Fruit fly (Drosophila melanogaster) whole organism, prepupa: ENCODE results near the gene CG44000.
A peak's percentile ranks its signal among the peaks of the same experiment; 100 is the strongest.

Experiments used
- Blimp-1 ChIP-seq: fragments of 200-800 bp; sonication (Bioruptor generic); optimal IDR thresholded peaks from 3 replicates; lab custom pipeline; 2017; ENCODE audit warnings: missing biosample characterization, missing genetic modification characterization, mild to moderate bottlenecking, moderate library complexity, missing genetic modification reagents
- CG10631 ChIP-seq: fragments of 200-800 bp; sonication (Bioruptor generic); optimal IDR thresholded peaks from 2 replicates; lab custom pipeline; 2016; ENCODE audit warnings: missing biosample characterization, missing genetic modification characterization
- CG10669 ChIP-seq: fragments of 200-800 bp; sonication (Bioruptor generic); optimal IDR thresholded peaks from 3 replicates; lab custom pipeline; 2018; ENCODE audit warnings: missing biosample characterization, mild to moderate bottlenecking, missing genetic modification characterization, moderate library complexity
- CG11762 ChIP-seq: fragments of 200-800 bp; sonication (Bioruptor generic); optimal IDR thresholded peaks from 3 replicates; lab custom pipeline; 2016; ENCODE audit warnings: missing biosample characterization, missing genetic modification characterization; ENCODE audit not compliant: insufficient read depth
- CG11902 ChIP-seq: fragments of 200-800 bp; sonication (Bioruptor generic); optimal IDR thresholded peaks from 3 replicates; lab custom pipeline; 2016; ENCODE audit warnings: missing biosample characterization, missing genetic modification characterization
- CG15336 ChIP-seq: fragments of 200-800 bp; sonication (Bioruptor generic); IDR thresholded peaks from 2 replicates; pipeline ENCODE4 v1.3.6; 2022; ENCODE audit warnings: missing biosample characterization, missing genetic modification characterization
- CG1621 ChIP-seq: fragments of 200-800 bp; sonication (Bioruptor generic); optimal IDR thresholded peaks from 3 replicates; lab custom pipeline; 2018; ENCODE audit warnings: missing biosample characterization, mild to moderate bottlenecking, missing genetic modification characterization
- CG16779 ChIP-seq: fragments of 200-800 bp; sonication (Bioruptor generic); optimal IDR thresholded peaks from 3 replicates; lab custom pipeline; 2017; ENCODE audit warnings: missing biosample characterization, mild to moderate bottlenecking, missing genetic modification characterization
- CG3032 ChIP-seq: fragments of 200-800 bp; optimal IDR thresholded peaks from 2 replicates; lab custom pipeline; 2019; ENCODE audit warnings: missing biosample characterization, mild to moderate bottlenecking, missing genetic modification characterization, moderate library complexity
- CG31627 ChIP-seq: fragments of 200-800 bp; sonication (Bioruptor generic); optimal IDR thresholded peaks from 3 replicates; lab custom pipeline; 2016; ENCODE audit warnings: missing biosample characterization, missing genetic modification characterization
- CG32006 ChIP-seq: fragments of 200-800 bp; sonication (Bioruptor generic); optimal IDR thresholded peaks from 3 replicates; lab custom pipeline; 2017; ENCODE audit warnings: missing biosample characterization, mild to moderate bottlenecking, missing genetic modification characterization
- CG34406 ChIP-seq: fragments of 200-800 bp; sonication (Bioruptor generic); optimal IDR thresholded peaks from 3 replicates; lab custom pipeline; 2016; ENCODE audit warnings: missing biosample characterization, missing genetic modification characterization
- CG3919 ChIP-seq: fragments of 200-800 bp; sonication (Bioruptor generic); optimal IDR thresholded peaks from 3 replicates; lab custom pipeline; 2016; ENCODE audit warnings: missing biosample characterization, missing genetic modification characterization
- CG6163 ChIP-seq: fragments of 200-800 bp; sonication (Bioruptor generic); IDR thresholded peaks from 3 replicates; pipeline ENCODE4 v1.3.6; 2022; ENCODE audit warnings: missing biosample characterization, missing genetic modification characterization
- CG6276 ChIP-seq: fragments of 200-800 bp; sonication (Bioruptor generic); optimal IDR thresholded peaks from 2 replicates; lab custom pipeline; 2017; ENCODE audit warnings: missing biosample characterization, mild to moderate bottlenecking, missing genetic modification characterization
- CG6792 ChIP-seq: fragments of 200-800 bp; sonication (Bioruptor generic); optimal IDR thresholded peaks from 3 replicates; lab custom pipeline; 2016; ENCODE audit warnings: missing biosample characterization, missing genetic modification characterization
- CG7368 ChIP-seq: fragments of 200-800 bp; sonication (Bioruptor generic); optimal IDR thresholded peaks from 3 replicates; lab custom pipeline; 2016; ENCODE audit warnings: missing biosample characterization, missing genetic modification characterization
- CG8119 ChIP-seq: fragments of 200-800 bp; sonication (Bioruptor generic); IDR thresholded peaks from 3 replicates; pipeline ENCODE4 v1.3.6; 2022; ENCODE audit warnings: missing biosample characterization, missing genetic modification characterization
- CG8319 ChIP-seq: fragments of 200-800 bp; sonication (Bioruptor generic); optimal IDR thresholded peaks from 3 replicates; lab custom pipeline; 2016; ENCODE audit warnings: missing biosample characterization, missing genetic modification characterization
- CG9139 ChIP-seq: fragments of 200-800 bp; sonication (Bioruptor generic); optimal IDR thresholded peaks from 3 replicates; lab custom pipeline; 2017; ENCODE audit warnings: missing biosample characterization, mild to moderate bottlenecking, missing genetic modification characterization
- Eip75B ChIP-seq: fragments of 200-800 bp; sonication (Bioruptor generic); optimal IDR thresholded peaks from 3 replicates; lab custom pipeline; 2016; ENCODE audit warnings: missing biosample characterization, missing genetic modification characterization
- Eip78C ChIP-seq: fragments of 200-800 bp; sonication (Bioruptor generic); peaks from one replicate; lab custom pipeline; 2016; ENCODE audit warnings: missing biosample characterization, missing genetic modification characterization
- Eip93F ChIP-seq: fragments of 200-800 bp; sonication (Bioruptor generic); optimal IDR thresholded peaks from 2 replicates; lab custom pipeline; 2016; ENCODE audit warnings: missing biosample characterization, mild to moderate bottlenecking, missing genetic modification characterization
- Gug ChIP-seq: fragments of 200-800 bp; sonication (Bioruptor generic); IDR thresholded peaks from 2 replicates; pipeline ENCODE4 v1.3.6; 2022; ENCODE audit warnings: missing biosample characterization, missing genetic modification characterization
- Hr39 ChIP-seq: fragments of 200-800 bp; sonication (Bioruptor generic); optimal IDR thresholded peaks from 2 replicates; lab custom pipeline; 2016; ENCODE audit warnings: missing biosample characterization, missing genetic modification characterization
- Hr4 ChIP-seq: fragments of 200-800 bp; sonication (Bioruptor generic); optimal IDR thresholded peaks from 3 replicates; lab custom pipeline; 2016; ENCODE audit warnings: missing biosample characterization, missing genetic modification characterization
- Met ChIP-seq: fragments of 200-800 bp; sonication (Bioruptor generic); optimal IDR thresholded peaks from 3 replicates; lab custom pipeline; 2016; ENCODE audit warnings: missing biosample characterization, missing genetic modification characterization
- OdsH ChIP-seq: fragments of 200-800 bp; sonication (Bioruptor generic); optimal IDR thresholded peaks from 3 replicates; lab custom pipeline; 2016; ENCODE audit warnings: missing biosample characterization, missing genetic modification characterization
- Smox ChIP-seq: fragments of 200-800 bp; sonication (Bioruptor generic); optimal IDR thresholded peaks from 3 replicates; lab custom pipeline; 2016; ENCODE audit warnings: missing biosample characterization, missing genetic modification characterization
- Sox102F ChIP-seq: fragments of 200-800 bp; sonication (Bioruptor generic); optimal IDR thresholded peaks from 2 replicates; lab custom pipeline; 2016; ENCODE audit warnings: missing biosample characterization, mild to moderate bottlenecking, missing genetic modification characterization
- Sox14 ChIP-seq: fragments of 200-800 bp; sonication (Bioruptor generic); optimal IDR thresholded peaks from 3 replicates; lab custom pipeline; 2016; ENCODE audit warnings: missing biosample characterization, missing genetic modification characterization
- Sox15 ChIP-seq: fragments of 200-800 bp; sonication (Bioruptor generic); optimal IDR thresholded peaks from 3 replicates; lab custom pipeline; 2016; ENCODE audit warnings: missing biosample characterization, missing genetic modification characterization
- achi ChIP-seq: fragments of 200-800 bp; sonication (Bioruptor generic); optimal IDR thresholded peaks from 3 replicates; lab custom pipeline; 2016; ENCODE audit warnings: missing biosample characterization, missing genetic modification characterization
- acj6 ChIP-seq: fragments of 200-800 bp; sonication (Bioruptor generic); optimal IDR thresholded peaks from 3 replicates; lab custom pipeline; 2016; ENCODE audit warnings: missing biosample characterization, missing genetic modification characterization
- cyc ChIP-seq: fragments of 200-800 bp; sonication (Bioruptor generic); optimal IDR thresholded peaks from 3 replicates; lab custom pipeline; 2016; ENCODE audit warnings: missing biosample characterization, missing genetic modification characterization
- dac ChIP-seq: fragments of 200-800 bp; sonication (Bioruptor generic); optimal IDR thresholded peaks from 2 replicates; lab custom pipeline; 2017; ENCODE audit warnings: missing biosample characterization, mild to moderate bottlenecking, missing genetic modification characterization
- dsx ChIP-seq: fragments of 200-800 bp; optimal IDR thresholded peaks from 3 replicates; lab custom pipeline; 2019; ENCODE audit warnings: missing biosample characterization, mild to moderate bottlenecking, missing genetic modification characterization, moderate library complexity; ENCODE audit not compliant: poor library complexity, severe bottlenecking
- eg ChIP-seq: fragments of 200-800 bp; sonication (Bioruptor generic); IDR thresholded peaks from 3 replicates; pipeline ENCODE4 v1.3.6; 2022; ENCODE audit warnings: missing biosample characterization, missing genetic modification characterization
- esn ChIP-seq: fragments of 200-800 bp; sonication (Bioruptor generic); optimal IDR thresholded peaks from 2 replicates; lab custom pipeline; 2016; ENCODE audit warnings: missing biosample characterization, mild to moderate bottlenecking, missing genetic modification characterization, moderate library complexity
- fd59A ChIP-seq: fragments of 200-800 bp; sonication (Bioruptor generic); optimal IDR thresholded peaks from 2 replicates; lab custom pipeline; 2017; ENCODE audit warnings: missing biosample characterization, mild to moderate bottlenecking, missing genetic modification characterization, missing genetic modification reagents
- fd85E ChIP-seq: fragments of 200-800 bp; sonication (Bioruptor generic); optimal IDR thresholded peaks from 3 replicates; lab custom pipeline; 2016; ENCODE audit warnings: missing biosample characterization, missing genetic modification characterization
- fkh ChIP-seq: fragments of 200-800 bp; sonication (Bioruptor generic); optimal IDR thresholded peaks from 3 replicates; lab custom pipeline; 2017; ENCODE audit warnings: missing biosample characterization, mild to moderate bottlenecking, missing genetic modification characterization, moderate library complexity
- lz ChIP-seq: fragments of 200-800 bp; sonication (Bioruptor generic); optimal IDR thresholded peaks from 3 replicates; lab custom pipeline; 2016; ENCODE audit warnings: missing biosample characterization, missing genetic modification characterization
- net ChIP-seq: fragments of 200-800 bp; sonication (Bioruptor generic); optimal IDR thresholded peaks from 3 replicates; lab custom pipeline; 2016; ENCODE audit warnings: missing biosample characterization, missing genetic modification characterization
- pdm3 ChIP-seq: fragments of 200-800 bp; sonication (Bioruptor generic); optimal IDR thresholded peaks from 3 replicates; lab custom pipeline; 2016; ENCODE audit warnings: missing biosample characterization, missing genetic modification characterization
- salr ChIP-seq, 2 experiments: fragments of 200-800 bp; sonication (Bioruptor generic); optimal IDR thresholded peaks; 3 replicates each; lab custom pipeline; 2016 to 2018; ENCODE audit warnings: missing biosample characterization in 2 of 2, missing genetic modification characterization in 2 of 2, mild to moderate bottlenecking in 1 of 2
- spab ChIP-seq: fragments of 200-800 bp; sonication (Bioruptor generic); optimal IDR thresholded peaks from 2 replicates; lab custom pipeline; 2017; ENCODE audit warnings: missing biosample characterization, mild to moderate bottlenecking, missing genetic modification characterization, missing genetic modification reagents
- ss ChIP-seq, 2 experiments: fragments of 200-800 bp; sonication (Bioruptor generic); optimal IDR thresholded peaks; 2 replicates in 1 of 2; 3 replicates in 1 of 2; lab custom pipeline; 2017 to 2018; ENCODE audit warnings: mild to moderate bottlenecking in 2 of 2, missing biosample characterization in 2 of 2, missing genetic modification characterization in 2 of 2, moderate library complexity in 1 of 2
- svp ChIP-seq: fragments of 200-800 bp; sonication (Bioruptor generic); peaks from one replicate; lab custom pipeline; 2016; ENCODE audit warnings: missing biosample characterization, missing genetic modification characterization
- vri ChIP-seq: fragments of 200-800 bp; sonication (Bioruptor generic); optimal IDR thresholded peaks from 3 replicates; lab custom pipeline; 2016; ENCODE audit warnings: missing biosample characterization, mild to moderate bottlenecking, missing genetic modification characterization

Gene CG44000

dm6 chr2L:5007256-5007655, 35.8 kb upstream of the CG44000 start:
- TF ChIP-seq CG1621 (tag; lab: Kevin White, UChicago) (no peak), CG31627 (GFP tag; lab: Kevin White, UChicago) (no peak), Sox14 (GFP tag; lab: Kevin White, UChicago) (no peak), Eip75B (no peak), Hr39 (GFP tag; lab: Kevin White, UChicago) (no peak), Hr4 (GFP tag; lab: Kevin White, UChicago) (no peak), CG15336 (GFP tag; lab: Robert Waterston, UW) (0 out of 2 replicates have a peak, but pooled peaks have one; percentile 15), Sox15 (GFP tag; lab: Kevin White, UChicago) (no peak), salr (GFP tag; optimal IDR thresholded peaks at IDR 0.05; lab: Kevin White, UChicago) (no peak), CG8319 (GFP tag; lab: Kevin White, UChicago) (no peak), CG10669 (no peak), CG3919 (peak; percentile 16), CG6276 (GFP tag; lab: Kevin White, UChicago) (no peak), esn (GFP tag; lab: Kevin White, UChicago) (peak; percentile 9), Eip78C (peak; percentile 69), CG7368 (GFP tag; lab: Kevin White, UChicago) (no peak), CG11902 (no peak), eg (GFP tag; lab: Robert Waterston, UW) (0 out of 3 replicates have a peak, but pooled peaks have one; percentile 11), CG10631 (GFP tag; lab: Kevin White, UChicago) (no peak), Smox (no peak), Blimp-1 (GFP tag; lab: Kevin White, UChicago) (no peak), fd85E (GFP tag; lab: Kevin White, UChicago) (no peak), CG16779 (tag; lab: Kevin White, UChicago) (no peak), Gug (no peak), spab (GFP tag; lab: Kevin White, UChicago) (no peak), CG9139 (GFP tag; lab: Kevin White, UChicago) (no peak), acj6 (GFP tag; lab: Kevin White, UChicago) (no peak), lz (GFP tag; lab: Kevin White, UChicago) (no peak), CG32006 (peak; percentile 7), CG34406 (GFP tag; lab: Kevin White, UChicago) (no peak), CG6163 (GFP tag; lab: Robert Waterston, UW) (peak; percentile 20; the same call in 1 of the 3 replicates), fd59A (GFP tag; lab: Kevin White, UChicago) (no peak), OdsH (GFP tag; lab: Kevin White, UChicago) (peak; percentile 9), CG11762 (no peak), pdm3 (GFP tag; lab: Kevin White, UChicago) (peak; percentile 24), fkh (GFP tag; lab: Kevin White, UChicago) (peak; percentile 8), Met (GFP tag; lab: Kevin White, UChicago) (no peak), vri (peak; percentile 52), ss (GFP tag; optimal IDR thresholded peaks at IDR 0.05; lab: Kevin White, UChicago) (no peak), CG3032 (tag; lab: Kevin White, UChicago) (no peak), Eip93F (GFP tag; lab: Kevin White, UChicago) (no peak), svp (GFP tag; lab: Kevin White, UChicago) (no peak), CG8119 (GFP tag; lab: Robert Waterston, UW) (no peak), achi (GFP tag; lab: Kevin White, UChicago) (no peak), cyc (GFP tag; lab: Kevin White, UChicago) (no peak), net (GFP tag; lab: Kevin White, UChicago) (no peak), CG6792 (GFP tag; lab: Kevin White, UChicago) (no peak), dac (GFP tag; lab: Kevin White, UChicago) (no peak), Sox102F (no peak), dsx (GFP tag; lab: Kevin White, UChicago) (no peak)
